Worm (Caenorhabditis elegans) whole organism, L3 larva: Measurements from ENCODE around the gene ceh-27.

Experiments
- ama-1 ChIP-seq: fragments of 150-350 bp; optimal IDR thresholded peaks from 2 replicates; lab custom pipeline; 2018
- ceh-16 ChIP-seq: sonication (generic microtip); optimal IDR thresholded peaks from 2 replicates; lab custom pipeline; 2017; ENCODE audit warnings: missing biosample characterization, missing genetic modification characterization
- elt-1 ChIP-seq: fragments of 150-350 bp; optimal IDR thresholded peaks from 2 replicates; lab custom pipeline; 2014; ENCODE audit warnings: missing biosample characterization, missing genetic modification characterization
- elt-3 ChIP-seq, 3 experiments: fragments of 150-350 bp in 1 of 3; sonication (generic microtip) in 2 of 3; optimal IDR thresholded peaks; 2 replicates in 2 of 3; 4 replicates in 1 of 3; lab custom pipeline; 2014 to 2017; ENCODE audit warnings: missing biosample characterization in 3 of 3, missing genetic modification characterization in 3 of 3
- nhr-11 ChIP-seq: fragments of 150-350 bp; optimal IDR thresholded peaks from 2 replicates; lab custom pipeline; 2014; ENCODE audit warnings: missing biosample characterization, missing genetic modification characterization
- nhr-12 ChIP-seq: fragments of 150-350 bp; optimal IDR thresholded peaks from 2 replicates; lab custom pipeline; 2014; ENCODE audit warnings: missing biosample characterization, missing genetic modification characterization
- nhr-43 ChIP-seq: sonication (generic microtip); optimal IDR thresholded peaks from 2 replicates; lab custom pipeline; 2016; ENCODE audit warnings: mild to moderate bottlenecking, missing genetic modification characterization, missing compliant biosample characterization; ENCODE audit not compliant: poor library complexity, severe bottlenecking
- nhr-76 ChIP-seq: fragments of 150-350 bp; sonication (generic microtip); optimal IDR thresholded peaks from 5 replicates; lab custom pipeline; 2014; ENCODE audit warnings: missing biosample characterization, missing genetic modification characterization
- skn-1 ChIP-seq: fragments of 150-350 bp; optimal IDR thresholded peaks from 2 replicates; lab custom pipeline; 2014; ENCODE audit warnings: missing biosample characterization, missing genetic modification characterization
- zag-1 ChIP-seq: fragments of 150-350 bp; optimal IDR thresholded peaks from 2 replicates; lab custom pipeline; 2014; ENCODE audit warnings: missing biosample characterization, missing genetic modification characterization

ce11 chrV:11644166-11644565 lies 20.7 kb downstream of the ceh-27 start, which contains the start of gene bir-1:
- TF ChIP-seq elt-1 (tag; lab: Kevin White, UChicago) = no peak
- TF ChIP-seq zag-1 (tag; lab: Kevin White, UChicago) = no peak
- no peak for TF ChIP-seq nhr-76 (tag; lab: Kevin White, UChicago)
- no peak for TF ChIP-seq nhr-12 (tag; lab: Kevin White, UChicago)
- no peak for TF ChIP-seq elt-3 (tag; optimal IDR thresholded peaks at IDR 0.05; lab: Kevin White, UChicago)
- TF ChIP-seq ceh-16 = no peak
- no peak for TF ChIP-seq skn-1
- peak; percentile 70 for TF ChIP-seq nhr-43 (tag; lab: Kevin White, UChicago)
- TF ChIP-seq ama-1 (lab: Kevin White, UChicago) = no peak
- no peak for TF ChIP-seq nhr-11 (tag; lab: Kevin White, UChicago)
